Worm (Caenorhabditis elegans) whole organism, young adult: Measurements from ENCODE around the gene K01D12.5.

Experiments
- F10E7.11 ChIP-seq: sonication (generic microtip); optimal IDR thresholded peaks from 2 replicates; lab custom pipeline; 2017; ENCODE audit warnings: mild to moderate bottlenecking, missing genetic modification characterization, moderate library complexity, missing compliant biosample characterization
- F33H1.4 ChIP-seq: fragments of 200-800 bp; sonication (Bioruptor generic); IDR thresholded peaks from 2 replicates; pipeline ENCODE4 v1.3.6; 2022; ENCODE audit warnings: missing genetic modification reagents, missing genetic modification characterization, missing compliant biosample characterization
- F39B2.1 ChIP-seq: fragments of 200-800 bp; sonication (Bioruptor generic); IDR thresholded peaks from 2 replicates; pipeline ENCODE4 v1.3.6; 2022; ENCODE audit warnings: missing genetic modification reagents, missing genetic modification characterization, missing compliant biosample characterization
- F52B5.7 ChIP-seq: sonication (generic microtip); optimal IDR thresholded peaks from 2 replicates; lab custom pipeline; 2016; ENCODE audit warnings: mild to moderate bottlenecking, missing genetic modification characterization, missing compliant biosample characterization
- K12H6.12 ChIP-seq: fragments of 200-800 bp; sonication (Bioruptor generic); optimal IDR thresholded peaks from 2 replicates; lab custom pipeline; 2018; ENCODE audit warnings: mild to moderate bottlenecking, missing genetic modification characterization, missing compliant biosample characterization
- ama-1 ChIP-seq, 3 experiments: fragments of 150-350 bp in 1 of 3; sonication (generic microtip) in 2 of 3; optimal IDR thresholded peaks; 2 replicates each; lab custom pipeline; 2014 to 2018; ENCODE audit warnings: missing biosample characterization in 2 of 3, missing genetic modification characterization in 2 of 3, missing genetic modification reagents in 2 of 3
- attf-3 ChIP-seq: fragments of 200-800 bp; sonication (Bioruptor generic); conservative IDR thresholded peaks from 2 replicates; pipeline ENCODE4 v1.3.6; 2022; ENCODE audit warnings: missing genetic modification reagents, missing genetic modification characterization, missing compliant biosample characterization
- ceh-58 ChIP-seq: fragments of 200-800 bp; sonication (Bioruptor generic); IDR thresholded peaks from 2 replicates; pipeline ENCODE4 v1.3.6; 2022; ENCODE audit warnings: missing genetic modification characterization, missing compliant biosample characterization
- lin-26 ChIP-seq: fragments of 200-800 bp; sonication (Bioruptor generic); IDR thresholded peaks from 2 replicates; pipeline ENCODE4 v1.3.6; 2022; ENCODE audit warnings: missing genetic modification reagents, missing genetic modification characterization, missing compliant biosample characterization
- lin-40 ChIP-seq: sonication (generic microtip); optimal IDR thresholded peaks from 2 replicates; lab custom pipeline; 2016; ENCODE audit warnings: missing genetic modification characterization, mild to moderate bottlenecking, missing compliant biosample characterization, missing genotype, missing genetic modification reagents
- nhr-90 ChIP-seq: sonication (generic microtip); optimal IDR thresholded peaks from 2 replicates; lab custom pipeline; 2016; ENCODE audit warnings: missing genotype, mild to moderate bottlenecking, missing genetic modification characterization, missing compliant biosample characterization
- sptf-2 ChIP-seq: fragments of 200-800 bp; sonication (Bioruptor generic); optimal IDR thresholded peaks from 2 replicates; lab custom pipeline; 2018; ENCODE audit warnings: mild to moderate bottlenecking, missing genetic modification characterization, missing compliant biosample characterization
- xnd-1 ChIP-seq: sonication (generic microtip); optimal IDR thresholded peaks from 2 replicates; lab custom pipeline; 2016; ENCODE audit warnings: missing genotype, missing genetic modification reagents, missing genetic modification characterization, missing compliant biosample characterization
- ztf-6 ChIP-seq: fragments of 200-800 bp; sonication (Bioruptor generic); IDR thresholded peaks from 2 replicates; pipeline ENCODE4 v1.3.6; 2022; ENCODE audit warnings: missing genetic modification reagents, missing genetic modification characterization, missing compliant biosample characterization

- TF ChIP-seq K12H6.12 = no peak
- TF ChIP-seq ama-1 (optimal IDR thresholded peaks at IDR 0.05; lab: Kevin White, UChicago) = no peak
- no peak for TF ChIP-seq ama-1 (GFP tag; optimal IDR thresholded peaks at IDR 0.05; lab: Kevin White, UChicago)
- TF ChIP-seq lin-26 (GFP tag; lab: Robert Waterston, UW) = no peak
- no peak for TF ChIP-seq nhr-90 (tag; lab: Kevin White, UChicago)
- no peak for TF ChIP-seq F33H1.4 (GFP tag; lab: Robert Waterston, UW)
- TF ChIP-seq lin-40 (tag; lab: Kevin White, UChicago) = no peak
- no peak for TF ChIP-seq sptf-2
- TF ChIP-seq xnd-1 = no peak
- TF ChIP-seq ceh-58 (GFP tag; lab: Robert Waterston, UW) = no peak
- no peak for TF ChIP-seq F39B2.1
- TF ChIP-seq attf-3 (GFP tag; lab: Robert Waterston, UW) = 0 out of 2 replicates have a peak, but pooled peaks have one; percentile 31
- no peak for TF ChIP-seq F10E7.11
- TF ChIP-seq F52B5.7 (tag; lab: Kevin White, UChicago) = no peak
- no peak for TF ChIP-seq ztf-6 (GFP tag; lab: Robert Waterston, UW)
Measured at ce11 chrV:12401383-12401782, 3.7 kb downstream of the K01D12.5 start, which contains the start of gene K01D12.7.
